Worm (Caenorhabditis elegans) whole organism, young adult: ENCODE data around the gene tag-151.

Source experiments
- B0035.1 ChIP-seq: sonication (generic microtip); optimal IDR thresholded peaks from 2 replicates; lab custom pipeline; 2016; ENCODE audit warnings: missing genetic modification characterization, mild to moderate bottlenecking, missing compliant biosample characterization, missing genotype, missing genetic modification reagents
- C17E4.6 ChIP-seq: fragments of 200-800 bp; sonication (Bioruptor generic); IDR thresholded peaks from 2 replicates; pipeline ENCODE4 v1.3.6; 2022; ENCODE audit warnings: missing genetic modification reagents, missing genetic modification characterization, missing compliant biosample characterization
- D2030.7 ChIP-seq: fragments of 200-800 bp; sonication (Bioruptor generic); IDR thresholded peaks from 2 replicates; pipeline ENCODE4 v1.3.6; 2022; ENCODE audit warnings: missing genetic modification reagents, missing genetic modification characterization, missing compliant biosample characterization
- F10E7.11 ChIP-seq: sonication (generic microtip); optimal IDR thresholded peaks from 2 replicates; lab custom pipeline; 2017; ENCODE audit warnings: mild to moderate bottlenecking, missing genetic modification characterization, moderate library complexity, missing compliant biosample characterization
- F23B12.7 ChIP-seq: sonication (generic microtip); optimal IDR thresholded peaks from 2 replicates; lab custom pipeline; 2017; ENCODE audit warnings: missing genetic modification characterization, mild to moderate bottlenecking, missing compliant biosample characterization, antibody characterized with exemption, moderate library complexity; ENCODE audit not compliant: insufficient read depth
- F33H1.4 ChIP-seq: fragments of 200-800 bp; sonication (Bioruptor generic); IDR thresholded peaks from 2 replicates; pipeline ENCODE4 v1.3.6; 2022; ENCODE audit warnings: missing genetic modification reagents, missing genetic modification characterization, missing compliant biosample characterization
- F49E8.2 ChIP-seq: sonication (generic microtip); optimal IDR thresholded peaks from 3 replicates; lab custom pipeline; 2017; ENCODE audit warnings: missing genetic modification characterization, mild to moderate bottlenecking, missing compliant biosample characterization, antibody characterized with exemption, moderate library complexity; ENCODE audit not compliant: insufficient read depth
- F52B5.7 ChIP-seq: sonication (generic microtip); optimal IDR thresholded peaks from 2 replicates; lab custom pipeline; 2016; ENCODE audit warnings: mild to moderate bottlenecking, missing genetic modification characterization, missing compliant biosample characterization
- T07F8.4 ChIP-seq: sonication (generic microtip); optimal IDR thresholded peaks from 2 replicates; lab custom pipeline; 2016; ENCODE audit warnings: mild to moderate bottlenecking, missing genetic modification characterization, moderate library complexity, missing compliant biosample characterization
- T26A5.8 ChIP-seq: sonication (generic microtip); optimal IDR thresholded peaks from 2 replicates; lab custom pipeline; 2016; ENCODE audit warnings: missing genetic modification characterization, missing compliant biosample characterization
- Y56A3A.18 ChIP-seq: fragments of 200-800 bp; sonication (Bioruptor generic); IDR thresholded peaks from 2 replicates; pipeline ENCODE4 v1.3.6; 2022; ENCODE audit warnings: missing genetic modification reagents, missing genetic modification characterization, missing compliant biosample characterization
- Y79H2A.3 ChIP-seq: fragments of 200-800 bp; sonication (Bioruptor generic); conservative IDR thresholded peaks from 2 replicates; pipeline ENCODE4 v1.3.6; 2022; ENCODE audit warnings: missing genetic modification reagents, missing genetic modification characterization, missing compliant biosample characterization
- Y95B8A.8 ChIP-seq: fragments of 200-800 bp; sonication (Bioruptor generic); IDR thresholded peaks from 2 replicates; pipeline ENCODE4 v1.3.6; 2022; ENCODE audit warnings: missing genetic modification reagents, missing genetic modification characterization, missing compliant biosample characterization
- ZK185.1 ChIP-seq: sonication (generic microtip); optimal IDR thresholded peaks from 2 replicates; lab custom pipeline; 2016; ENCODE audit warnings: mild to moderate bottlenecking, missing genetic modification characterization, missing compliant biosample characterization; ENCODE audit not compliant: poor library complexity, severe bottlenecking
- attf-5 ChIP-seq: fragments of 200-800 bp; sonication (Bioruptor generic); optimal IDR thresholded peaks from 2 replicates; lab custom pipeline; 2018; ENCODE audit warnings: mild to moderate bottlenecking, missing genetic modification characterization, missing compliant biosample characterization
- ccch-3 ChIP-seq: fragments of 200-800 bp; sonication (Bioruptor generic); optimal IDR thresholded peaks from 2 replicates; lab custom pipeline; 2018; ENCODE audit warnings: mild to moderate bottlenecking, missing genetic modification characterization, missing compliant biosample characterization
- cebp-1 ChIP-seq, 2 experiments: fragments of 200-800 bp in 1 of 2; sonication (Bioruptor generic) in 1 of 2; sonication (generic microtip) in 1 of 2; IDR thresholded peaks in 1 of 2; optimal IDR thresholded peaks in 1 of 2; 2 replicates each; pipeline versions ENCODE4 v1.3.6 to Lab custom; 2017 to 2022; ENCODE audit warnings: missing compliant biosample characterization in 2 of 2, missing genetic modification characterization in 2 of 2, mild to moderate bottlenecking in 1 of 2, missing genetic modification reagents in 1 of 2, moderate library complexity in 1 of 2
- ceh-100 ChIP-seq: fragments of 200-800 bp; sonication (Bioruptor generic); IDR thresholded peaks from 2 replicates; pipeline ENCODE4 v1.3.6; 2022; ENCODE audit warnings: missing genetic modification reagents, missing genetic modification characterization, missing compliant biosample characterization
- ceh-79 ChIP-seq: sonication (generic microtip); optimal IDR thresholded peaks from 2 replicates; lab custom pipeline; 2017; ENCODE audit warnings: mild to moderate bottlenecking, missing genetic modification characterization, missing compliant biosample characterization
- ceh-91 ChIP-seq: fragments of 200-800 bp; sonication (Bioruptor generic); IDR thresholded peaks from 2 replicates; pipeline ENCODE4 v1.3.6; 2022; ENCODE audit warnings: missing genetic modification reagents, missing genetic modification characterization, missing compliant biosample characterization
- chd-7 ChIP-seq: sonication (generic microtip); optimal IDR thresholded peaks from 2 replicates; lab custom pipeline; 2016; ENCODE audit warnings: mild to moderate bottlenecking, missing genetic modification characterization, moderate library complexity, missing compliant biosample characterization
- dox-1 ChIP-seq: fragments of 200-800 bp; sonication (Bioruptor generic); IDR thresholded peaks from 2 replicates; pipeline ENCODE4 v1.3.6; 2022; ENCODE audit warnings: missing genetic modification reagents, missing genetic modification characterization, missing compliant biosample characterization
- dpl-1 ChIP-seq: fragments of 150-350 bp; optimal IDR thresholded peaks from 2 replicates; lab custom pipeline; 2014; ENCODE audit warnings: missing biosample characterization, missing genetic modification reagents, missing genetic modification characterization
- efl-1 ChIP-seq: fragments of 150-350 bp; optimal IDR thresholded peaks from 2 replicates; lab custom pipeline; 2014; ENCODE audit warnings: missing biosample characterization, missing genetic modification reagents, missing genetic modification characterization
- egrh-3 ChIP-seq: fragments of 200-800 bp; sonication (Bioruptor generic); IDR thresholded peaks from 2 replicates; pipeline ENCODE4 v1.3.6; 2022; ENCODE audit warnings: missing genetic modification reagents, missing genetic modification characterization, missing compliant biosample characterization
- let-607 ChIP-seq, 2 experiments: fragments of 200-800 bp in 1 of 2; sonication (Bioruptor generic) in 1 of 2; sonication (generic microtip) in 1 of 2; optimal IDR thresholded peaks; 2 replicates each; lab custom pipeline; 2016 to 2018; ENCODE audit warnings: mild to moderate bottlenecking in 2 of 2, missing compliant biosample characterization in 2 of 2, missing genetic modification characterization in 2 of 2, moderate library complexity in 2 of 2, missing genotype in 1 of 2
- lin-35 ChIP-seq, 3 experiments: fragments of 150-350 bp in 2 of 3; sonication (generic microtip) in 1 of 3; optimal IDR thresholded peaks; 2 replicates each; lab custom pipeline; 2014 to 2018; ENCODE audit warnings: missing biosample characterization in 3 of 3, missing genetic modification characterization in 3 of 3, missing genetic modification reagents in 3 of 3
- lin-54 ChIP-seq: fragments of 200-800 bp; sonication (Bioruptor generic); optimal IDR thresholded peaks from 2 replicates; lab custom pipeline; 2018; ENCODE audit warnings: mild to moderate bottlenecking, missing genetic modification characterization, missing compliant biosample characterization
- lsl-1 ChIP-seq: fragments of 200-800 bp; sonication (Bioruptor generic); optimal IDR thresholded peaks from 2 replicates; lab custom pipeline; 2018; ENCODE audit warnings: mild to moderate bottlenecking, missing genetic modification characterization, moderate library complexity, missing compliant biosample characterization
- madf-6 ChIP-seq: fragments of 200-800 bp; sonication (Bioruptor generic); IDR thresholded peaks from 2 replicates; pipeline ENCODE4 v1.3.6; 2022; ENCODE audit warnings: missing genetic modification reagents, missing genetic modification characterization, missing compliant biosample characterization
- madf-8 ChIP-seq: fragments of 200-800 bp; sonication (Bioruptor generic); conservative IDR thresholded peaks from 2 replicates; pipeline ENCODE4 v1.3.6; 2022; ENCODE audit warnings: missing genetic modification reagents, missing genetic modification characterization, missing compliant biosample characterization
- mcd-1 ChIP-seq: fragments of 200-800 bp; sonication (Bioruptor generic); IDR thresholded peaks from 2 replicates; pipeline ENCODE4 v1.3.6; 2022; ENCODE audit warnings: missing genetic modification reagents, missing genetic modification characterization, missing compliant biosample characterization
- nfyb-1 ChIP-seq: fragments of 200-800 bp; sonication (Bioruptor generic); IDR thresholded peaks from 2 replicates; pipeline ENCODE4 v1.3.6; 2022; ENCODE audit warnings: missing genetic modification reagents, missing genetic modification characterization, missing compliant biosample characterization
- nhr-27 ChIP-seq: fragments of 200-800 bp; sonication (Bioruptor generic); optimal IDR thresholded peaks from 2 replicates; lab custom pipeline; 2018; ENCODE audit warnings: mild to moderate bottlenecking, missing genetic modification characterization, moderate library complexity, missing compliant biosample characterization
- nhr-80 ChIP-seq: sonication (generic microtip); optimal IDR thresholded peaks from 2 replicates; lab custom pipeline; 2016; ENCODE audit warnings: missing genetic modification characterization, missing compliant biosample characterization
- nhr-90 ChIP-seq: sonication (generic microtip); optimal IDR thresholded peaks from 2 replicates; lab custom pipeline; 2016; ENCODE audit warnings: missing genotype, mild to moderate bottlenecking, missing genetic modification characterization, missing compliant biosample characterization
- pbrm-1 ChIP-seq: fragments of 200-800 bp; sonication (Bioruptor generic); IDR thresholded peaks from 2 replicates; pipeline ENCODE4 v1.3.6; 2022; ENCODE audit warnings: missing genetic modification reagents, missing genetic modification characterization, missing compliant biosample characterization
- pha-4 ChIP-seq: fragments of 150-350 bp; sonication (generic microtip); optimal IDR thresholded peaks from 2 replicates; lab custom pipeline; 2014; ENCODE audit warnings: missing biosample characterization, missing genetic modification reagents, missing genetic modification characterization
- snpc-3.4 ChIP-seq: sonication (generic microtip); optimal IDR thresholded peaks from 2 replicates; lab custom pipeline; 2017; ENCODE audit warnings: missing genetic modification characterization, mild to moderate bottlenecking, missing compliant biosample characterization, antibody characterized with exemption, moderate library complexity, missing genotype, missing genetic modification reagents
- snpc-4 ChIP-seq, 5 experiments: fragments of 150-350 bp in 1 of 5; sonication (generic microtip) in 4 of 5; optimal IDR thresholded peaks; 2 replicates each; lab custom pipeline; 2014 to 2018; ENCODE audit warnings: missing genetic modification characterization in 5 of 5, missing biosample characterization in 3 of 5, antibody characterized with exemption in 2 of 5, mild to moderate bottlenecking in 2 of 5, missing compliant biosample characterization in 2 of 5, missing genotype in 2 of 5, moderate library complexity in 2 of 5, missing genetic modification reagents in 1 of 5
- tbp1 ChIP-seq: fragments of 200-800 bp; sonication (Bioruptor generic); optimal IDR thresholded peaks from 2 replicates; lab custom pipeline; 2018; ENCODE audit warnings: mild to moderate bottlenecking, missing genetic modification characterization, missing compliant biosample characterization
- tlf-1 ChIP-seq: fragments of 200-800 bp; sonication (Bioruptor generic); optimal IDR thresholded peaks from 2 replicates; lab custom pipeline; 2018; ENCODE audit warnings: mild to moderate bottlenecking, missing genetic modification characterization, missing compliant biosample characterization
- unc-62 ChIP-seq: fragments of 150-350 bp; optimal IDR thresholded peaks from 2 replicates; lab custom pipeline; 2014; ENCODE audit warnings: missing biosample characterization, missing genetic modification reagents, missing genetic modification characterization
- xnd-1 ChIP-seq: sonication (generic microtip); optimal IDR thresholded peaks from 2 replicates; lab custom pipeline; 2016; ENCODE audit warnings: missing genotype, missing genetic modification reagents, missing genetic modification characterization, missing compliant biosample characterization

tag-151 gene

ce11 chrII:4703011-4703410 is 7.1 kb upstream of the tag-151 start (continued):
- TF ChIP-seq T07F8.4 (tag; lab: Kevin White, UChicago) (no peak), tlf-1 (GFP tag; lab: Kevin White, UChicago) (peak; percentile 64), nhr-90 (tag; lab: Kevin White, UChicago) (no peak)

ce11 chrII:4706359-4706871 is 3.7 kb upstream of the tag-151 start, which contains the start of the genes F10G7.9 and tsn-1:
F10G7.9 (minus strand) TSS chrII:4706485.
tsn-1 (plus strand) TSS chrII:4706821.
- TF ChIP-seq lin-54 (GFP tag; lab: Kevin White, UChicago) (peak; percentile 68), lin-35 (GFP tag; optimal IDR thresholded peaks at IDR 0.05; lab: Kevin White, UChicago) (peak in 1 of 3 experiments; percentile 27), nhr-27 (tag; lab: Kevin White, UChicago) (no peak), madf-6 (GFP tag; lab: Robert Waterston, UW) (peak; percentile 76), egrh-3 (GFP tag; lab: Robert Waterston, UW) (no peak), F10E7.11 (tag; lab: Kevin White, UChicago) (no peak), tbp1 (GFP tag; lab: Kevin White, UChicago) (peak; percentile 30), ccch-3 (GFP tag; lab: Kevin White, UChicago) (no peak), T07F8.4 (tag; lab: Kevin White, UChicago) (no peak), let-607 (tag; optimal IDR thresholded peaks at IDR 0.05; lab: Kevin White, UChicago) (peak; percentile 98 to 99), xnd-1 (peak; percentile 12), unc-62 (GFP tag; lab: Kevin White, UChicago) (no peak), ceh-91 (GFP tag; lab: Robert Waterston, UW) (0 out of 2 replicates have a peak, but pooled peaks have one; percentile 33), madf-8 (GFP tag; lab: Robert Waterston, UW) (peak; percentile 14; the same call in 1 of the 2 replicates), lsl-1 (peak; percentile 86), ceh-100 (GFP tag; lab: Robert Waterston, UW) (peak; percentile 50; the same call in 1 of the 2 replicates), T26A5.8 (no peak), attf-5 (GFP tag; lab: Kevin White, UChicago) (peak; percentile 58), F52B5.7 (tag; lab: Kevin White, UChicago) (no peak), F33H1.4 (peak; percentile 92), Y56A3A.18 (no peak), Y95B8A.8 (GFP tag; lab: Robert Waterston, UW) (no peak), C17E4.6 (GFP tag; lab: Robert Waterston, UW) (no peak), nfyb-1 (GFP tag; lab: Robert Waterston, UW) (peak; percentile 33; the same call in 1 of the 2 replicates), dox-1 (GFP tag; lab: Robert Waterston, UW) (peak; percentile 88), nhr-80 (peak; percentile 77), B0035.1 (tag; lab: Kevin White, UChicago) (no peak), pbrm-1 (GFP tag; lab: Robert Waterston, UW) (peak; percentile 25; the same call in 1 of the 2 replicates), D2030.7 (GFP tag; lab: Robert Waterston, UW) (peak; percentile 41; the same call in 1 of the 2 replicates), snpc-4 (GFP tag; optimal IDR thresholded peaks at IDR 0.05; lab: Kevin White, UChicago) (no peak), snpc-4 (tag; optimal IDR thresholded peaks at IDR 0.05; lab: Kevin White, UChicago) (peak in 3 of 4 experiments; percentile 7 to 53 (median 28)), mcd-1 (GFP tag; lab: Robert Waterston, UW) (peak; percentile 71), ZK185.1 (tag; lab: Kevin White, UChicago) (peak; percentile 16), F23B12.7 (tag; lab: Kevin White, UChicago) (peak; percentile 29), ceh-79 (tag; lab: Kevin White, UChicago) (no peak), efl-1 (GFP tag; lab: Kevin White, UChicago) (peak; percentile 40), snpc-3.4 (peak; percentile 74), cebp-1 (GFP tag; IDR thresholded peaks at IDR 0.05; lab: Robert Waterston, UW) (no peak), cebp-1 (tag; optimal IDR thresholded peaks at IDR 0.05; lab: Kevin White, UChicago) (peak; percentile 38), dpl-1 (GFP tag; lab: Kevin White, UChicago) (peak; percentile 52), pha-4 (tag; lab: Kevin White, UChicago) (no peak), Y79H2A.3 (GFP tag; lab: Robert Waterston, UW) (no peak), F49E8.2 (peak; percentile 6), chd-7 (no peak)
